Worm (Caenorhabditis elegans): ENCODE measurements around the gene msp-36.

msp-36 gene

DNA sequence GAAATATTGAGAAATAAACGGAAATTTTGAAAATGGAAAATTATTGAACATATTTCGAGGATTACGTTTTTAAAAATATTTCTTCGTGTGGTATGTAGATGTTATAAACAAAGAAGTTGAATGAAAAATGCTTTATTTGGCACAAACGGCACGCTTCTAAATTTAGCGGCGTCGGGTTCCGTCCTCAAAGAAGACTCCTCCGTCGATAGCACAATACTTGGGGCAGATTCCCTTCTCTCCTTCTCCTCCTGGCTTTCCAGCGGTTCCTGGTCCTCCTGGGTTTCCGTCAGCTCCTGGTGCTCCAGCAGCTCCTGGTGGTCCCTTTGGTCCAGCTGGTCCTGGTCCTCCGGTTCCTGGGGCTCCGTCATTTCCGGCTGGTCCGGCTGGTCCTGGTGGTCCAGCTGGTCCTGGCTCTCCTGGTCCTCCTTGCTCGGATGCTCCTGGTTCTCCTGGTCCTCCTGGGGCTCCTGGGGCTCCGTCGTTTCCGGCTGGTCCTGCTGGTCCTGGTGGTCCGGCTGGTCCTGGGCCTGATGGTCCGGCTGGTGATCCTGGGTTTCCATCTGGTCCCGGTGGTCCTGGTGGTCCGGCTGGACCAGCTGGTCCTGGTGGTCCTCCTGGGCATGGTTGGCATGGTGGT is 10.8 kb upstream of the msp-36 start, which contains the start of gene W01B6.8:
Gene W01B6.8, minus strand, starts transcription at position 51 of the 637 bp plus-strand sequence.
- TF ChIP-seq dmd-4 (tag; optimal IDR thresholded peaks at IDR 0.05) = no peak
- no peak for TF ChIP-seq snpc-4 (tag; optimal IDR thresholded peaks at IDR 0.05)
- TF ChIP-seq nhr-25 (tag; optimal IDR thresholded peaks at IDR 0.05) = no peak
- no peak for TF ChIP-seq lin-13 (GFP tag; optimal IDR thresholded peaks at IDR 0.05)
- no peak for TF ChIP-seq ceh-16 (tag; optimal IDR thresholded peaks at IDR 0.05)
- no peak for TF ChIP-seq nhr-11 (tag; optimal IDR thresholded peaks at IDR 0.05)
- no peak for TF ChIP-seq mab-5 (tag; optimal IDR thresholded peaks at IDR 0.05)
- no peak for TF ChIP-seq nhr-237 (tag; optimal IDR thresholded peaks at IDR 0.05)
- no peak for TF ChIP-seq elt-1 (tag; optimal IDR thresholded peaks at IDR 0.05)
- TF ChIP-seq ztf-4 (tag; optimal IDR thresholded peaks at IDR 0.05) = no peak
- TF ChIP-seq gmeb-1 (tag; optimal IDR thresholded peaks at IDR 0.05) = no peak
- TF ChIP-seq nhr-77 (tag; optimal IDR thresholded peaks at IDR 0.05) = no peak
- no peak for TF ChIP-seq ama-1 (optimal IDR thresholded peaks at IDR 0.05)

DNA sequence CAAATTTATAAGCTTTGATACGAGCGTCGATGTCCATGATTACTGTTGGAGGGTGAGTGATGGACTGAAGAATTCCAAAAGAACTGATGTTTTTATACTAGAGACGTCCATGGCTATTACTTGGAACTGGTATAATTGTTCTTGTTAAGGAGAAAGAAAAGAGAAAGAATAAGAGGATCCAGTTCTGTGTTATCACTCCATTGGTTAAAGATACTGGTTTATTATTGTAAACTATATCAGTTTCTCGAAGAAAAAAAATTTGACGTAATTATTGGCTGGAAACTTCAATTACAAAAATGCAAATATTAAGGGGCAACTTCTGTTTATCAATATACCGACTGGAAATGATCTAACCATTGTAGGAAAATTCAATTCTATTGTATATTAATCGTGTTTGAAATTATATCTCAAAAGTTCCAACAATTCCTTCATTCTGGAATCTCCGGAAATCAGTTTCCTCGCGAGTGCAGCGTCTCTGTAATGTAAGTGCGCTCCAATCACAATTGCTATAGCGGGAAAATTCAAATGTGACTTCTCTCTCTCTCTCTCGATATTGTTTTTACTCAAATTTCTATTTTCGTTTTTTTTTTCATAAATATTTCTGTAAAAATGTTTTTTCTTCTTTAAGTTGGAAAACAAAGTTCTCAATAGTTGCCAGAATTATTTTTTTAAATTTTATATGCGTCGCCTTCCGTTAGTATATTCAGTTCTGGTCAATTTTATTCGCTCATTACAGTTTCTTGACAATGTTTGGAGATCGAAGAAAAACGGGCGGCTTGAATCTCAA is 9.6 kb upstream of the msp-36 start, which contains the start of the genes col-2 and ndc-80:
Gene col-2, minus strand, starts transcription at position 51 of the 787 bp plus-strand sequence.
Gene ndc-80, plus strand, starts transcription at position 737 of the 787 bp plus-strand sequence.
- peak; percentile 0 for TF ChIP-seq egl-27 (tag; optimal IDR thresholded peaks at IDR 0.05)
- no peak for TF ChIP-seq lin-11 (tag; optimal IDR thresholded peaks at IDR 0.05)
- TF ChIP-seq F13H6.1 (tag; optimal IDR thresholded peaks at IDR 0.05) = no peak
- no peak for TF ChIP-seq sem-4 (tag; optimal IDR thresholded peaks at IDR 0.05)
- TF ChIP-seq lsy-2 (tag; optimal IDR thresholded peaks at IDR 0.05) = peak in 1 of 2 experiments; percentile 85
- TF ChIP-seq snpc-4 (tag; optimal IDR thresholded peaks at IDR 0.05) = no peak
- TF ChIP-seq blmp-1 (tag; optimal IDR thresholded peaks at IDR 0.05; ENCODE audit: insufficient read depth) = peak; percentile 15
- no peak for TF ChIP-seq elt-3 (tag; optimal IDR thresholded peaks at IDR 0.05)
- peak; percentile 71 for TF ChIP-seq sma-9 (GFP tag; optimal IDR thresholded peaks at IDR 0.05)
- no peak for TF ChIP-seq sma-9 (tag; optimal IDR thresholded peaks at IDR 0.05)
- TF ChIP-seq nhr-21 (tag; optimal IDR thresholded peaks at IDR 0.05) = peak; percentile 13
- no peak for TF ChIP-seq alr-1 (tag; optimal IDR thresholded peaks at IDR 0.05)
- no peak for TF ChIP-seq ZK546.5 (tag; optimal IDR thresholded peaks at IDR 0.05)
- peak; percentile 69 for TF ChIP-seq sma-3 (GFP tag; optimal IDR thresholded peaks at IDR 0.05)
- TF ChIP-seq unc-62 (GFP tag; optimal IDR thresholded peaks at IDR 0.05) = no peak
- TF ChIP-seq nhr-11 (tag; optimal IDR thresholded peaks at IDR 0.05) = no peak
- TF ChIP-seq aly-2 (tag; optimal IDR thresholded peaks at IDR 0.05) = no peak
- no peak for TF ChIP-seq mbf-1 (tag; optimal IDR thresholded peaks at IDR 0.05)
- TF ChIP-seq fos-1 (tag; optimal IDR thresholded peaks at IDR 0.05) = no peak
- TF ChIP-seq unc-55 (GFP tag; optimal IDR thresholded peaks at IDR 0.05) = no peak
- peak; percentile 84 for TF ChIP-seq nhr-129 (tag; optimal IDR thresholded peaks at IDR 0.05)
- TF ChIP-seq dmd-4 (tag; optimal IDR thresholded peaks at IDR 0.05) = no peak
- TF ChIP-seq nhr-6 (tag; optimal IDR thresholded peaks at IDR 0.05) = no peak
- TF ChIP-seq unc-39 (tag; optimal IDR thresholded peaks at IDR 0.05) = no peak
- no peak for TF ChIP-seq zag-1 (tag; optimal IDR thresholded peaks at IDR 0.05)
- peak; percentile 26 for TF ChIP-seq mab-5 (tag; optimal IDR thresholded peaks at IDR 0.05)
- TF ChIP-seq ztf-11 (tag; optimal IDR thresholded peaks at IDR 0.05) = no peak
- TF ChIP-seq mdl-1 (tag; optimal IDR thresholded peaks at IDR 0.05) = no peak
- no peak for TF ChIP-seq ama-1 (optimal IDR thresholded peaks at IDR 0.05)
- no peak for TF ChIP-seq ceh-16 (tag; optimal IDR thresholded peaks at IDR 0.05)
- TF ChIP-seq gmeb-1 (tag; optimal IDR thresholded peaks at IDR 0.05) = peak; percentile 82
- no peak for TF ChIP-seq lin-39 (tag; optimal IDR thresholded peaks at IDR 0.05)
- TF ChIP-seq nhr-25 (tag; optimal IDR thresholded peaks at IDR 0.05) = no peak
- TF ChIP-seq nhr-23 (tag; optimal IDR thresholded peaks at IDR 0.05) = no peak
- no peak for TF ChIP-seq nhr-12 (tag; optimal IDR thresholded peaks at IDR 0.05)
- TF ChIP-seq C34F6.9 (tag; optimal IDR thresholded peaks at IDR 0.05) = peak; percentile 89
- TF ChIP-seq skn-1 (tag; optimal IDR thresholded peaks at IDR 0.05) = no peak
- peak; percentile 5 for TF ChIP-seq nhr-77 (tag; optimal IDR thresholded peaks at IDR 0.05)
- no peak for TF ChIP-seq nhr-237 (tag; optimal IDR thresholded peaks at IDR 0.05)
- no peak for TF ChIP-seq ztf-4 (tag; optimal IDR thresholded peaks at IDR 0.05)
- TF ChIP-seq R02D3.7 (tag; optimal IDR thresholded peaks at IDR 0.05) = no peak
- no peak for TF ChIP-seq crh-2 (tag; optimal IDR thresholded peaks at IDR 0.05)
- no peak for TF ChIP-seq nhr-10 (tag; optimal IDR thresholded peaks at IDR 0.05)
- no peak for TF ChIP-seq lin-13 (GFP tag; optimal IDR thresholded peaks at IDR 0.05)
- no peak for TF ChIP-seq ztf-1 (GFP tag; conservative IDR thresholded peaks at IDR 0.05)
- no peak for TF ChIP-seq elt-1 (tag; optimal IDR thresholded peaks at IDR 0.05)
- no peak for TF ChIP-seq Y55F3AM.14 (GFP tag; optimal IDR thresholded peaks at IDR 0.05)
- no peak for TF ChIP-seq ceh-82 (tag; optimal IDR thresholded peaks at IDR 0.05)
- TF ChIP-seq peb-1 (tag; optimal IDR thresholded peaks at IDR 0.05) = no peak

Measured in whole organism, L2 larva.